Worm (Caenorhabditis elegans): ENCODE results near the gene F55C12.19.
A peak's percentile ranks its signal among the peaks of the same experiment; 100 is the strongest.

Gene F55C12.19

DNA sequence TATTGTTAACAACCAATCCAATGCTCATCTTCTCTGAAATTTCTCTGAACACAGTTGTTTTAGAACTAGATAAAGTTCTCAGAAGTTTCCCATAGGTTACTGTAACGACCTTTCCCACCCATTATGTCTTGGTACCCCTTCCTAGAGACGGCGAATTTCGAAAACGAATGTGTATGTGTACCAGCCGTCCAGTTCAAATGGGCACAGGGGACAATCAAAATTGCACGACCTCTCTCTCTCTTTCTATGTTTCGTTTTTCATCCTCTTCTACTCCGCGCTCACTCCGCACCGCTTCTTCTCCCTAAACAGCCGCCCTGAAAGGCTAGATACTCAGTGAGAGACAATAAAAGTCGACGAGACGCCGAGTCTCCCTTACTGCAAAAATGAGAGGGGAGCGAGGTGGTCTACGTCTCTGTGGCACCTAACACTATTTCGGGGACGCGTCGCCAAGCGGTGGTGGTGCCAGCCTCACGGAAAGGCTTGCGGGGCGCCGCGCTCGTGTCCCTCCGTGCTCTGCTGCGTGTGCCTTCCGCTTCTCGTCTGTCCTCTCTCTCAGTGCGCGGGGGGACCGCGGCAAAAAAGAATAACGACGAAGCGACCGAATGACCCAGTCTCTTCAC, 35.6 kb downstream of the F55C12.19 start (continued):
- TF ChIP-seq lin-29 (GFP tag; IDR thresholded peaks at IDR 0.05) (0 out of 2 replicates have a peak, but pooled peaks have one; percentile 43), F37D6.2 (tag; optimal IDR thresholded peaks at IDR 0.05) (peak; percentile 71), hif-1 (tag; optimal IDR thresholded peaks at IDR 0.05) (peak in 1 of 2 experiments; percentile 65), hlh-11 (tag; optimal IDR thresholded peaks at IDR 0.05) (peak; percentile 90), daf-8 (GFP tag; IDR thresholded peaks at IDR 0.05) (no peak), mxl-2 (GFP tag; conservative IDR thresholded peaks at IDR 0.05) (no peak), F10B5.3 (tag; optimal IDR thresholded peaks at IDR 0.05) (peak; percentile 55)

DNA sequence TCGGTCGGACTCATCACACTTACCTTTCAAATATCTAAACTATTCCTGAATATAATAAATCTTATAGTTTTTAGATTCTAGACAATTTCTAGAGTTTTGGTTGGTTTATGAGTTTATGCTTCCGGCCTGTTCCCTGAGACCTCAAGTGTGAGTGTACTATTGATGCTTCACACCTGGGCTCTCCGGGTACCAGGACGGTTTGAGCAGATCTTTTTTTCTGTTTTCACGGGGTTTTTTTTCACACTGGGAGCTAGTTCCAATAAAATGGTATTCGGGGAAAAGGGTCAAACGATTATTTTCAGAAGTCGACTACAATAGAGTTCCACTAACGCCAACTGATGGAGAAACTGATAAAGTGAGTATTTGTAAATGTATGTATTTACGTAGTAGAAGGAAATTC, 36.2 kb downstream of the F55C12.19 start:
- TF ChIP-seq daf-19 (GFP tag; conservative IDR thresholded peaks at IDR 0.05), result no peak
- TF ChIP-seq saeg-2 (GFP tag; IDR thresholded peaks at IDR 0.05), result no peak
- TF ChIP-seq ceh-28 (tag; optimal IDR thresholded peaks at IDR 0.05), result no peak
- peak; percentile 96 for TF ChIP-seq aha-1 (tag)

DNA sequence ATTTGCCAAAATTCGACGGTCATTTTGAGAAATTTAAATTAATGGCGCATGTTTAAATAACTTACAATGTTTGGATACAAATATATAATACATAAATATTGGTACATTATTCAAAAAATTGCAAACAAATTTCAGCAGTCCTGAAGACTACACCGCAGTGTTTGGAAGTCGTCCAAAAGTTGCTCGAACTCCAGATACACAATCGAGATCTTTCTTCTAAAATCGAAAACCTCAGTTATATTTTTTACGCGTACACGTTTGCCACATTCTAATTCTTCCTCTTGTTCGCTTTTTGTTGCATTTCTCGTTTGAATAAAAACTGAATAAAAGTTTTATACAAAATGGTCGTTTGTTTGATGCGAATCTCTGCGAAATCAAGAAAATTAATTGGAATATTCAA, 38.3 kb downstream of the F55C12.19 start, which contains the start of gene tsp-18:
Gene tsp-18, plus strand, starts transcription at position 301 of the 400 bp plus-strand sequence.
- TF ChIP-seq unc-62 (GFP tag; optimal IDR thresholded peaks at IDR 0.05 in 1 of 2) (no peak), unc-62 (tag; optimal IDR thresholded peaks at IDR 0.05) (no peak), nhr-41 (GFP tag; IDR thresholded peaks at IDR 0.05) (no peak), aha-1 (tag) (peak; percentile 64), F26F4.8 (GFP tag; conservative IDR thresholded peaks at IDR 0.05) (no peak), hmg-1.1 (GFP tag; IDR thresholded peaks at IDR 0.05) (no peak), mep-1 (tag; optimal IDR thresholded peaks at IDR 0.05) (no peak), spr-1 (tag; optimal IDR thresholded peaks at IDR 0.05) (no peak)

DNA sequence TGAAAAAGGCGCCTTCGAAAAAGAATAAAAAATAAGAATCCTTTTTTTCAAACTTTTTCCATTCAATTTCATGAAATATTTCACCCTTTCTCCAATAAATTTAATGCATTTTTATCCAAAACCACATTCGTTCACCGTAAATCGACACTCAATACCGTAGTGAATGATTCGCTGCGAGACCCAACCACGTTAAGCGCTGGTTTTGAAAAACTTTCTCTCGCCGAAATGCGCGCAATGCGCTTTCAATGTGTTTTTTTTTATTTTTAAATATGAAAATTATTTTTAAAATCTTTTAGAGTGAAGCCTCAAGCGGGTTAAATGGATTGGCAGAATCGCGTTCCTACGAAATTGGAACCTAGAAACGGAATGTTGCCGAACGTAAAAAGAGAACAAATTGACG, 40.3 kb downstream of the F55C12.19 start, which contains the start of gene F59G1.8:
Gene F59G1.8, plus strand, starts transcription at position 293 of the 400 bp plus-strand sequence.
- TF ChIP-seq daf-12 (tag; optimal IDR thresholded peaks at IDR 0.05) (no peak), R02D3.7 (tag; optimal IDR thresholded peaks at IDR 0.05) (peak; percentile 49)

DNA sequence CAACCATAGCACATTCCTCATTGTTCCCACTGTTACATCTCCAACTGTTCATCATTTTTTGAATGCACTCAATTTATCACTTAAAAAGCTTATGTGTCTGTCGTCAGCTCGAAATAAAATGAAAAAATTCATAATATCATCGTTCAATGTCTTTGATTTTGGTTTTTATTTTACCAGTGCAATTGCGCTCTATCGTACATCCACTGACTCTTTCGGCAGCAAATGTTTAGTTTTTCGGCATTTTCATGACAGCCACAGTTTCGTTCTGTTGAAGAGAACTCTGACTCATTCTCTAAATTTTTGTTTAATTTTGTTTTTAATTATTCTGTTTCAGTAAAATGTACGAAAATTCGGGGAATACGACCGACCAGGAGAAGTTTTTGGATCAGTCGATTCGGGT, 41.5 kb downstream of the F55C12.19 start, which contains the start of gene vps-35:
Gene vps-35, plus strand, starts transcription at position 335 of the 400 bp plus-strand sequence.
- TF ChIP-seq T20F7.1 (GFP tag; optimal IDR thresholded peaks at IDR 0.05) (peak; percentile 64), unc-130 (GFP tag; optimal IDR thresholded peaks at IDR 0.05) (no peak), lsy-2 (tag; optimal IDR thresholded peaks at IDR 0.05) (peak in 1 of 2 experiments; percentile 52), mes-2 (tag; optimal IDR thresholded peaks at IDR 0.05; ENCODE audit: poor library complexity, severe bottlenecking) (peak; percentile 46), nhr-6 (tag; optimal IDR thresholded peaks at IDR 0.05) (peak; percentile 56), daf-12 (tag; optimal IDR thresholded peaks at IDR 0.05) (no peak), dve-1 (tag; optimal IDR thresholded peaks at IDR 0.05; ENCODE audit: insufficient read depth) (peak; percentile 30), hlh-30 (tag; optimal IDR thresholded peaks at IDR 0.05; ENCODE audit: insufficient read depth) (peak; percentile 44), php-3 (GFP tag; IDR thresholded peaks at IDR 0.05) (no peak), hlh-11 (tag; optimal IDR thresholded peaks at IDR 0.05) (peak; percentile 10), pha-4 (GFP tag; IDR thresholded peaks at IDR 0.05) (no peak), pha-4 (tag; optimal IDR thresholded peaks at IDR 0.05) (peak; percentile 22), tag-97 (GFP tag; IDR thresholded peaks at IDR 0.05) (no peak), lin-38 (GFP tag; IDR thresholded peaks at IDR 0.05) (peak; percentile 90), R02D3.7 (tag; optimal IDR thresholded peaks at IDR 0.05) (no peak), dpl-1 (GFP tag; optimal IDR thresholded peaks at IDR 0.05) (peak; percentile 19), hmg-1.1 (GFP tag; IDR thresholded peaks at IDR 0.05) (0 out of 2 replicates have a peak, but pooled peaks have one; percentile 35), snpc-1.2 (GFP tag; IDR thresholded peaks at IDR 0.05) (no peak), F10B5.3 (tag; optimal IDR thresholded peaks at IDR 0.05) (no peak), mep-1 (tag; optimal IDR thresholded peaks at IDR 0.05) (peak; percentile 45), lin-29 (GFP tag; IDR thresholded peaks at IDR 0.05) (no peak), ceh-20 (GFP tag; IDR thresholded peaks at IDR 0.05) (no peak), ceh-62 (tag; optimal IDR thresholded peaks at IDR 0.05) (no peak), daf-16 (GFP tag; optimal IDR thresholded peaks at IDR 0.05) (no peak), daf-16 (tag; optimal IDR thresholded peaks at IDR 0.05) (no peak), daf-19 (GFP tag; conservative IDR thresholded peaks at IDR 0.05) (no peak), dmd-6 (GFP tag; IDR thresholded peaks at IDR 0.05) (peak; percentile 13; the same call in 1 of the 2 replicates), tra-1 (GFP tag; IDR thresholded peaks at IDR 0.05) (no peak), unc-62 (GFP tag; optimal IDR thresholded peaks at IDR 0.05 in 1 of 2) (peak in 1 of 2 experiments; percentile 52), unc-62 (tag; optimal IDR thresholded peaks at IDR 0.05) (no peak), zip-2 (tag; optimal IDR thresholded peaks at IDR 0.05) (no peak), aha-1 (tag) (no peak)

Measured in whole organism, L4 larva.